Fruit fly (Drosophila melanogaster): Measurements from ENCODE around the gene Fkbp39.

Fkbp39 gene

DNA sequence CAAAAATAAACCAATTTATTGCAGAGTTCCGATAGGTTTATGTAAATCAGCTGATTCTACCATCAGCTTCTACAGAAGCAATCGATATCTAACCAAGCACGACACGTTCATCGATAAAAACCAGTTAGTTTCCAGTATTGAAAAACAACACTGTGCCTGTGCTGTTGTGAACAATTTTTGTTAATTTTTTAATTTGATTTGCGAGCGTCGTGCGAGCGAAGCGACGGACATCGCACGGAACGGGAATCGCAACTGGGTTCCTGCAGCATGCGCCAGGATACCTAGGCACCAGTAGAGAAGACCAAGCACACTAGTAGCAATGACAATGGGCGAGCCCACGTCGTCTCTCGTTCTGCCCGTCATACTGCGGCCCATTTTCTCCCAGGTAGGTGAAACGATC lies 38.9 kb upstream of the Fkbp39 start, which contains the start of the genes Ccm3 and CG6136 (continued):
- TF ChIP-seq CG4707 (GFP tag; optimal IDR thresholded peaks at IDR 0.05) (no peak), Bgb (GFP tag; IDR thresholded peaks at IDR 0.05; ENCODE audit: partially characterized antibody) (peak; percentile 96), disco-r (GFP tag; optimal IDR thresholded peaks at IDR 0.05) (no peak), sna (GFP tag; IDR thresholded peaks at IDR 0.05; ENCODE audit: partially characterized antibody) (peak; percentile 85), vfl (GFP tag; optimal IDR thresholded peaks at IDR 0.05) (peak; percentile 36), CG18764 (GFP tag; optimal IDR thresholded peaks at IDR 0.05) (peak; percentile 10), CG4282 (GFP tag; optimal IDR thresholded peaks at IDR 0.05) (peak; percentile 46), pnt (GFP tag; optimal IDR thresholded peaks at IDR 0.05) (no peak), CG15601 (tag; optimal IDR thresholded peaks at IDR 0.05) (no peak), CG3847 (GFP tag; IDR thresholded peaks at IDR 0.05) (peak; percentile 65), CG8388 (GFP tag; optimal IDR thresholded peaks at IDR 0.05) (no peak), dmrt11E (tag; optimal IDR thresholded peaks at IDR 0.05) (peak; percentile 10), CG15479 (GFP tag; optimal IDR thresholded peaks at IDR 0.05) (no peak), knrl (GFP tag; IDR thresholded peaks at IDR 0.05; ENCODE audit: partially characterized antibody) (peak; percentile 89), gsb (GFP tag; IDR thresholded peaks at IDR 0.05) (0 out of 2 replicates have a peak, but pooled peaks have one; percentile 30), PHDP (tag; optimal IDR thresholded peaks at IDR 0.05) (peak; percentile 28), hkb (optimal IDR thresholded peaks at IDR 0.05) (no peak), hkb (GFP tag; IDR thresholded peaks at IDR 0.05) (0 out of 2 replicates have a peak, but pooled peaks have one; percentile 41), CG10209 (GFP tag; optimal IDR thresholded peaks at IDR 0.05) (no peak), B-H2 (GFP tag; optimal IDR thresholded peaks at IDR 0.05) (peak; percentile 68), emc (GFP tag; optimal IDR thresholded peaks at IDR 0.05) (no peak), dm (GFP tag; optimal IDR thresholded peaks at IDR 0.05) (peak; percentile 2), ara (GFP tag; IDR thresholded peaks at IDR 0.05) (peak; percentile 15; the same call in 1 of the 2 replicates), az2 (GFP tag; optimal IDR thresholded peaks at IDR 0.05) (no peak), Antp (GFP tag; optimal IDR thresholded peaks at IDR 0.05) (peak; percentile 29), stwl (tag; optimal IDR thresholded peaks at IDR 0.05) (peak; percentile 80), zen2 (GFP tag; IDR thresholded peaks at IDR 0.05; ENCODE audit: partially characterized antibody) (peak; percentile 93), CG34376 (GFP tag; optimal IDR thresholded peaks at IDR 0.05) (peak; percentile 70), CG15514 (GFP tag; optimal IDR thresholded peaks at IDR 0.05) (peak; percentile 79), BEAF-32 (GFP tag; optimal IDR thresholded peaks at IDR 0.05) (peak; percentile 89), trem (tag; optimal IDR thresholded peaks at IDR 0.05) (peak; percentile 53), CG12071 (GFP tag; optimal IDR thresholded peaks at IDR 0.05) (no peak), org-1 (GFP tag; optimal IDR thresholded peaks at IDR 0.05) (no peak), MTF-1 (GFP tag; optimal IDR thresholded peaks at IDR 0.05; ENCODE audit: borderline replicate concordance) (peak; percentile 14), Stat92E (GFP tag; optimal IDR thresholded peaks at IDR 0.05) (no peak), shn (GFP tag; optimal IDR thresholded peaks at IDR 0.05) (peak; percentile 12), slbo (GFP tag; IDR thresholded peaks at IDR 0.05) (peak; percentile 56; the same call in 1 of the 2 replicates), CG4617 (GFP tag; optimal IDR thresholded peaks at IDR 0.05; ENCODE audit: borderline replicate concordance) (peak; percentile 88), Med (GFP tag) (peak; percentile 94), Ssrp (tag; optimal IDR thresholded peaks at IDR 0.05) (no peak), Nf-YC (tag; optimal IDR thresholded peaks at IDR 0.05) (peak; percentile 46), HLH3B (GFP tag; IDR thresholded peaks at IDR 0.05) (0 out of 2 replicates have a peak, but pooled peaks have one; percentile 26), CG1024 (GFP tag; IDR thresholded peaks at IDR 0.05) (no peak), Drgx (GFP tag; IDR thresholded peaks at IDR 0.05) (0 out of 2 replicates have a peak, but pooled peaks have one; percentile 20), CG15073 (GFP tag; optimal IDR thresholded peaks at IDR 0.05) (no peak), Xrp1 (GFP tag; IDR thresholded peaks at IDR 0.05) (peak; percentile 35; the same call in 1 of the 2 replicates), tx (GFP tag; optimal IDR thresholded peaks at IDR 0.05) (peak; percentile 50), Doc3 (GFP tag; IDR thresholded peaks at IDR 0.05; ENCODE audit: partially characterized antibody) (peak; percentile 82), HmgZ (tag; optimal IDR thresholded peaks at IDR 0.05) (peak; percentile 82), zen (tag; optimal IDR thresholded peaks at IDR 0.05) (no peak)

Data from whole organism, embryonic.